Worm (Caenorhabditis elegans) whole organism, L4 larva: ENCODE data around the gene srt-18.

Experiments
- F44E2.7 ChIP-seq: fragments of 200-800 bp; sonication (Bioruptor generic); IDR thresholded peaks from 2 replicates; pipeline ENCODE4 v2.1.2; 2022; ENCODE audit warnings: missing genetic modification characterization, missing compliant biosample characterization
- F49E8.2 ChIP-seq: sonication (generic microtip); optimal IDR thresholded peaks from 2 replicates; lab custom pipeline; 2016; ENCODE audit warnings: missing compliant biosample characterization, mild to moderate bottlenecking, missing genetic modification characterization, borderline replicate concordance
- T26A8.4 ChIP-seq: fragments of 200-800 bp; sonication (Bioruptor generic); IDR thresholded peaks from 2 replicates; pipeline ENCODE4 v1.3.6; 2022; ENCODE audit warnings: missing genetic modification characterization, missing compliant biosample characterization
- Y48G9A.11 ChIP-seq: fragments of 200-800 bp; sonication (Bioruptor generic); IDR thresholded peaks from 2 replicates; pipeline ENCODE4 v1.3.6; 2022; ENCODE audit warnings: missing genetic modification reagents, missing genetic modification characterization, missing compliant biosample characterization
- Y75B8A.6 ChIP-seq: fragments of 200-800 bp; sonication (Bioruptor generic); IDR thresholded peaks from 2 replicates; pipeline ENCODE4 v1.3.6; 2022; ENCODE audit warnings: missing genetic modification reagents, missing genetic modification characterization, missing compliant biosample characterization
- aha-1 ChIP-seq: fragments of 150-350 bp; peaks from one replicate; lab custom pipeline; 2014; ENCODE audit warnings: missing biosample characterization, missing genetic modification characterization
- arid-1 ChIP-seq: fragments of 200-800 bp; sonication (Bioruptor generic); conservative IDR thresholded peaks from 2 replicates; pipeline ENCODE4 v1.3.6; 2022; ENCODE audit warnings: missing genetic modification reagents, missing genetic modification characterization, missing compliant biosample characterization
- ceh-20 ChIP-seq: fragments of 200-800 bp; sonication (Bioruptor generic); IDR thresholded peaks from 2 replicates; pipeline ENCODE4 v1.3.6; 2022; ENCODE audit warnings: missing genetic modification reagents, missing genetic modification characterization, missing compliant biosample characterization
- ceh-28 ChIP-seq: fragments of 150-350 bp; optimal IDR thresholded peaks from 2 replicates; lab custom pipeline; 2014; ENCODE audit warnings: missing biosample characterization, missing genetic modification reagents, missing genetic modification characterization
- ceh-44 ChIP-seq: fragments of 200-800 bp; sonication (Bioruptor generic); IDR thresholded peaks from 2 replicates; pipeline ENCODE4 v1.3.6; 2022; ENCODE audit warnings: missing genetic modification reagents, missing genetic modification characterization, missing compliant biosample characterization
- ceh-62 ChIP-seq: sonication (generic microtip); optimal IDR thresholded peaks from 2 replicates; lab custom pipeline; 2017; ENCODE audit warnings: missing biosample characterization, missing genetic modification characterization
- daf-12 ChIP-seq: fragments of 150-350 bp; optimal IDR thresholded peaks from 2 replicates; lab custom pipeline; 2014; ENCODE audit warnings: missing biosample characterization, missing genetic modification reagents, missing genetic modification characterization
- daf-8 ChIP-seq: fragments of 200-800 bp; sonication (Bioruptor generic); IDR thresholded peaks from 2 replicates; pipeline ENCODE4 v1.3.6; 2022; ENCODE audit warnings: missing genetic modification characterization, missing compliant biosample characterization
- dmd-8 ChIP-seq: fragments of 200-800 bp; sonication (Bioruptor generic); IDR thresholded peaks from 2 replicates; pipeline ENCODE4 v1.3.6; 2022; ENCODE audit warnings: missing genetic modification characterization, missing compliant biosample characterization
- duxl-1 ChIP-seq: sonication (generic microtip); optimal IDR thresholded peaks from 2 replicates; lab custom pipeline; 2016; ENCODE audit warnings: mild to moderate bottlenecking, missing genetic modification characterization, moderate library complexity, missing compliant biosample characterization; ENCODE audit not compliant: poor library complexity
- fos-1 ChIP-seq: fragments of 150-350 bp; optimal IDR thresholded peaks from 2 replicates; lab custom pipeline; 2014; ENCODE audit warnings: missing biosample characterization, missing genetic modification characterization
- hif-1 ChIP-seq, 2 experiments: sonication (generic microtip); optimal IDR thresholded peaks; 2 replicates each; lab custom pipeline; 2016 to 2017; ENCODE audit warnings: missing compliant biosample characterization in 2 of 2, missing genetic modification characterization in 2 of 2, missing genetic modification reagents in 2 of 2, missing genotype in 2 of 2, mild to moderate bottlenecking in 1 of 2
- hlh-11 ChIP-seq: fragments of 200-800 bp; sonication (Bioruptor generic); optimal IDR thresholded peaks from 2 replicates; lab custom pipeline; 2018; ENCODE audit warnings: mild to moderate bottlenecking, missing genetic modification characterization, missing compliant biosample characterization
- hlh-30 ChIP-seq: sonication (generic microtip); optimal IDR thresholded peaks from 2 replicates; lab custom pipeline; 2017; ENCODE audit warnings: antibody characterized with exemption, mild to moderate bottlenecking, missing genetic modification characterization, missing compliant biosample characterization; ENCODE audit not compliant: insufficient read depth
- lin-1 ChIP-seq: fragments of 200-800 bp; sonication (Bioruptor generic); IDR thresholded peaks from 2 replicates; pipeline ENCODE4 v1.3.6; 2022; ENCODE audit warnings: missing genetic modification reagents, missing genetic modification characterization, missing compliant biosample characterization
- lin-29 ChIP-seq: fragments of 200-800 bp; sonication (Bioruptor generic); IDR thresholded peaks from 2 replicates; pipeline ENCODE4 v1.3.6; 2022; ENCODE audit warnings: missing genetic modification reagents, missing genetic modification characterization, missing compliant biosample characterization
- mep-1 ChIP-seq: fragments of 150-350 bp; sonication (generic microtip); optimal IDR thresholded peaks from 3 replicates; lab custom pipeline; 2014; ENCODE audit warnings: missing biosample characterization, missing genetic modification characterization
- mxl-3 ChIP-seq: fragments of 200-800 bp; sonication (Bioruptor generic); optimal IDR thresholded peaks from 2 replicates; lab custom pipeline; 2018; ENCODE audit warnings: mild to moderate bottlenecking, missing genetic modification characterization, missing compliant biosample characterization
- nhr-11 ChIP-seq: fragments of 150-350 bp; optimal IDR thresholded peaks from 2 replicates; lab custom pipeline; 2014; ENCODE audit warnings: missing biosample characterization, missing genetic modification characterization
- nhr-237 ChIP-seq: sonication (generic microtip); optimal IDR thresholded peaks from 2 replicates; lab custom pipeline; 2017; ENCODE audit warnings: missing biosample characterization, missing genetic modification characterization
- rbr-2 ChIP-seq: sonication (generic microtip); optimal IDR thresholded peaks from 2 replicates; lab custom pipeline; 2016; ENCODE audit warnings: missing genotype, missing genetic modification characterization, missing compliant biosample characterization
- skn-1 ChIP-seq: fragments of 150-350 bp; optimal IDR thresholded peaks from 2 replicates; lab custom pipeline; 2014; ENCODE audit warnings: missing biosample characterization, missing genetic modification characterization
- spr-1 ChIP-seq: sonication (generic microtip); optimal IDR thresholded peaks from 2 replicates; lab custom pipeline; 2016; ENCODE audit warnings: mild to moderate bottlenecking, missing genetic modification characterization, missing compliant biosample characterization
- tag-97 ChIP-seq: fragments of 200-800 bp; sonication (Bioruptor generic); IDR thresholded peaks from 2 replicates; pipeline ENCODE4 v1.3.6; 2022; ENCODE audit warnings: missing genetic modification characterization, missing compliant biosample characterization
- unc-130 ChIP-seq: sonication (generic microtip); optimal IDR thresholded peaks from 2 replicates; lab custom pipeline; 2016; ENCODE audit warnings: missing genetic modification reagents, missing genetic modification characterization, missing compliant biosample characterization
- unc-62 ChIP-seq, 3 experiments: fragments of 150-350 bp in 1 of 3; sonication (generic microtip); optimal IDR thresholded peaks in 2 of 3; peaks in 1 of 3; 1 replicate in 1 of 3; 2 replicates in 2 of 3; lab custom pipeline; 2014 to 2017; ENCODE audit warnings: missing biosample characterization in 3 of 3, missing genetic modification characterization in 3 of 3, missing genetic modification reagents in 3 of 3, missing genotype in 1 of 3
- zag-1 ChIP-seq: fragments of 150-350 bp; optimal IDR thresholded peaks from 2 replicates; lab custom pipeline; 2014; ENCODE audit warnings: missing biosample characterization, missing genetic modification characterization

The srt-18 gene

ce11 chrV:9059468-9059867 is 44.0 kb upstream of the srt-18 start, which contains the start of the genes C25E10.16 and C25E10.13:
TSS of gene C25E10.16 (minus strand) at chrV:9059568.
TSS of gene C25E10.13 (plus strand) at chrV:9059723.
- TF ChIP-seq nhr-237 (tag; lab: Kevin White, UChicago): no peak
- TF ChIP-seq mxl-3 (GFP tag; lab: Kevin White, UChicago): no peak
- no peak for TF ChIP-seq rbr-2
- TF ChIP-seq hlh-11 (tag; lab: Kevin White, UChicago): no peak
- no peak for TF ChIP-seq lin-29
- TF ChIP-seq lin-1 (GFP tag; lab: Robert Waterston, UW): no peak
- TF ChIP-seq unc-62 (GFP tag; optimal IDR thresholded peaks at IDR 0.05 in 1 of 2; lab: Kevin White, UChicago): no peak
- TF ChIP-seq unc-62 (tag; optimal IDR thresholded peaks at IDR 0.05; lab: Kevin White, UChicago): no peak
- TF ChIP-seq ceh-28 (tag; lab: Kevin White, UChicago): no peak
- TF ChIP-seq zag-1 (tag; lab: Kevin White, UChicago): no peak
- no peak for TF ChIP-seq ceh-20 (GFP tag; lab: Robert Waterston, UW)
- no peak for TF ChIP-seq F44E2.7 (GFP tag; lab: Robert Waterston, UW)
- TF ChIP-seq daf-8 (GFP tag; lab: Robert Waterston, UW): no peak
- no peak for TF ChIP-seq fos-1 (tag; lab: Kevin White, UChicago)
- TF ChIP-seq hlh-30 (tag; lab: Kevin White, UChicago): no peak
- no peak for TF ChIP-seq arid-1 (GFP tag; lab: Robert Waterston, UW)
- TF ChIP-seq ceh-62 (tag; lab: Kevin White, UChicago): no peak
- no peak for TF ChIP-seq T26A8.4 (GFP tag; lab: Robert Waterston, UW)
- no peak for TF ChIP-seq tag-97 (GFP tag; lab: Robert Waterston, UW)
- no peak for TF ChIP-seq unc-130 (GFP tag; lab: Kevin White, UChicago)
- no peak for TF ChIP-seq aha-1 (tag; lab: Kevin White, UChicago)

DNA sequence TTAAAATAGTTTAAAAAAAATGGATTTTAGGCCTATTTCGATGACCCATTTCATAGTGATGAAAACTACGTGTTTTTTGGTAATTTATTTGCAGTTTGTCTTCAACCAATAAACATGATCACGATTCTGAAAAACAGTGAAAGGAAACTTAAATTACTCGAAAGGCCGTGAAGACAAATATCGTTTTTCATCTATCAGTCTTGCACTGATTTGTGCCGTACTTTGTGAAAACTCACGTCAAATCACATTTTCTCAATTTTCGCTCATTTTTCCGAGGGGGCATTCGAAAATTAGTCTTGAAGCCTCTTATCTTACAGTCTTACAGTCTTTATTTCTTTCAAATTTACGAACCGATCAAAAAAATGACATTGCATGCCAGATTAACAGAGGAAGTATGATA is 43.2 kb upstream of the srt-18 start, which contains the start of gene C25E10.11:
C25E10.11 (minus strand) TSS at position 101 of the 400 bp plus-strand sequence.
- TF ChIP-seq F49E8.2: no peak

ce11 chrV:9056253-9056652 is 40.8 kb upstream of the srt-18 start, which contains the start of gene C25E10.10:
TSS of gene C25E10.10 (minus strand) at chrV:9056353.
- TF ChIP-seq ceh-44 (GFP tag; lab: Robert Waterston, UW): no peak
- TF ChIP-seq daf-12 (tag; lab: Kevin White, UChicago): no peak

DNA sequence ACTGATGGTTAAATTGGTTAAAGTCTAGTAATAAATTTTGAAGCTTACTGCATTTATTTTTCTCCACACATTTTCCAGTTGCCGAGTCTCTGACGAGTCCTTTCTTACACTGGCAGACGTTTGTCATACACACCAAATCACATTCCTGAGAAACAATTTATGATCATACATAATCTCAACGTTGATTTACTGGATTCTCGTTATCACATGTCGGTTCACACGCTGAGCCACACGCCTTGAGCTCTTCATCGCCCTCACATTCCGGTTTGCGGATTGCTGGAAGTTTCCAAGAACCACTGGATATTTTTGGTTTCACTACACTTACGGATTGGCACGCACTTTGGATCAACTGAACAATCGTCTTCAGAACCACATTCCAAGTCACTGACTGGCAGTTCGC is 40.2 kb upstream of the srt-18 start:
- TF ChIP-seq lin-1 (GFP tag; lab: Robert Waterston, UW) (no peak), arid-1 (GFP tag; lab: Robert Waterston, UW) (no peak), nhr-11 (tag; lab: Kevin White, UChicago) (peak; percentile 17), unc-62 (GFP tag; optimal IDR thresholded peaks at IDR 0.05 in 1 of 2; lab: Kevin White, UChicago) (peak in 1 of 2 experiments; percentile 68), unc-62 (tag; optimal IDR thresholded peaks at IDR 0.05; lab: Kevin White, UChicago) (no peak), duxl-1 (tag; lab: Kevin White, UChicago) (no peak)

DNA sequence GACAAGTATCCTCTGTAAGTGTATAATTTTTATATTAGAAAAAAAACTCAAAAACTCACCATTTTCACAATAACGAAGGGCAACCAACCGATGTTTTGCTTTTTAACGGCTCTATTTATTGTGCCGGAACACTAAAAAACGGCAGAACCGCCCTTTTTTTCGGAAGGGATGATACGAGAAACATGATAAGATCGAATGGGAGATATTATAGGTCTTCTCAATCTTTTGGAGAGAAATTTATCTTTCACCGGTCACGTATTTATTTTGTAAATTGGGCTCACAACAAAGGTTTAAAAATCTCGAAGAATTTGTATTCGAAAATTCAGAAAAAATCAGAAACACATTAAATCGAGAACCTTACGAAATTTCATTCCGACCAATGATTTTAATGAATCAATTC is 39.3 kb upstream of the srt-18 start, which contains the start of gene swm-1:
swm-1 (minus strand) TSS at position 101 of the 400 bp plus-strand sequence.
- TF ChIP-seq Y48G9A.11 (GFP tag; lab: Robert Waterston, UW) (no peak), aha-1 (tag; lab: Kevin White, UChicago) (peak; percentile 11)

DNA sequence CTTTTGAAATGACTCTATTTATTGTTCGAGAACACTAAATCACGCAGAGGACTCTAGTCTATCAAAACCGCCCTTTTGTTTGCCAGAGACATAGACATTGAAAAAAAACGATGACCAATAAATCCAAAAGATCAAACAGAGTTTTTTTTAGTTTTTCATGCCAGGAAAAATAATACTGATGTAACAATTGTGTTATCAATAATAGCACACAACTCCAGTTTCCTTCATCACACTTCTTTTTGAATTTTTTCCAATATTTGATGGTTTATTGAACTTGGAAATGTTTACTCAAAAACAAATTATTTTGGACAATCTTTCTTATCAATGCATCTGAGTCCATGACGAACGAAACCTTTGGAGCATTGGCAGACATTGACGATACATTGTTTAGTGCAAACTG is 38.5 kb upstream of the srt-18 start, which contains the start of gene C25E10.8:
C25E10.8 (minus strand) TSS at position 101 of the 400 bp plus-strand sequence.
- TF ChIP-seq spr-1 (tag; lab: Kevin White, UChicago): no peak
- no peak for TF ChIP-seq mep-1 (tag; lab: Kevin White, UChicago)
- TF ChIP-seq dmd-8: no peak
- TF ChIP-seq skn-1 (tag; lab: Kevin White, UChicago): no peak
- no peak for TF ChIP-seq hif-1 (tag; optimal IDR thresholded peaks at IDR 0.05; lab: Kevin White, UChicago)
- TF ChIP-seq Y75B8A.6 (GFP tag; lab: Robert Waterston, UW): no peak
- no peak for TF ChIP-seq unc-130 (GFP tag; lab: Kevin White, UChicago)
